Fruit fly (Drosophila melanogaster) whole organism, adult: Measurements from ENCODE around the gene saturn.
A peak's percentile ranks its signal among the peaks of the same experiment; 100 is the strongest.

Experiments used
- CG11617 ChIP-seq: fragments of 200-800 bp; sonication (Bioruptor generic); optimal IDR thresholded peaks from 2 replicates; lab custom pipeline; 2017; ENCODE audit warnings: mild to moderate bottlenecking, missing biosample characterization, missing genetic modification reagents, missing genetic modification characterization
- CG14711 ChIP-seq: fragments of 200-800 bp; sonication (Bioruptor generic); optimal IDR thresholded peaks from 2 replicates; lab custom pipeline; 2018; ENCODE audit warnings: missing biosample characterization, mild to moderate bottlenecking, missing genetic modification characterization, moderate library complexity
- CG7045 ChIP-seq: fragments of 200-800 bp; sonication (Bioruptor generic); optimal IDR thresholded peaks from 2 replicates; lab custom pipeline; 2017; ENCODE audit warnings: missing biosample characterization, mild to moderate bottlenecking, missing genetic modification characterization
- CG7101 ChIP-seq: fragments of 200-800 bp; sonication (Bioruptor generic); optimal IDR thresholded peaks from 2 replicates; lab custom pipeline; 2018; ENCODE audit warnings: missing biosample characterization, mild to moderate bottlenecking, missing genetic modification characterization, moderate library complexity
- Clk ChIP-seq: fragments of 200-800 bp; sonication (Bioruptor generic); optimal IDR thresholded peaks from 2 replicates; lab custom pipeline; 2017; ENCODE audit warnings: missing biosample characterization, missing genetic modification characterization
- Crg-1 ChIP-seq: fragments of 200-800 bp; sonication (Bioruptor generic); optimal IDR thresholded peaks from 2 replicates; lab custom pipeline; 2016; ENCODE audit warnings: missing biosample characterization, missing genetic modification characterization
- kay ChIP-seq: fragments of 200-800 bp; sonication (Bioruptor generic); peaks from one replicate; lab custom pipeline; 2016; ENCODE audit warnings: missing biosample characterization, missing genetic modification characterization, borderline replicate concordance
- tj ChIP-seq: fragments of 200-800 bp; sonication (Bioruptor generic); optimal IDR thresholded peaks from 3 replicates; lab custom pipeline; 2017; ENCODE audit warnings: missing biosample characterization, mild to moderate bottlenecking, missing genetic modification characterization, moderate library complexity
- toe ChIP-seq: fragments of 200-800 bp; sonication (Bioruptor generic); optimal IDR thresholded peaks from 2 replicates; lab custom pipeline; 2016; ENCODE audit warnings: missing biosample characterization, missing genetic modification characterization

- TF ChIP-seq CG11617 = peak; percentile 56
- TF ChIP-seq Crg-1 (GFP tag; lab: Kevin White, UChicago) = no peak
- TF ChIP-seq CG14711 (tag; lab: Kevin White, UChicago) = no peak
- TF ChIP-seq CG7101 (tag; lab: Kevin White, UChicago) = peak; percentile 33
- peak; percentile 50 for TF ChIP-seq tj (GFP tag; lab: Kevin White, UChicago)
- no peak for TF ChIP-seq CG7045
- no peak for TF ChIP-seq Clk (GFP tag; lab: Kevin White, UChicago)
- TF ChIP-seq toe (GFP tag; lab: Kevin White, UChicago) = peak; percentile 32
- no peak for TF ChIP-seq kay (GFP tag; lab: Kevin White, UChicago)
Observed at dm6 chr3L:14190625-14191475, 12.3 kb upstream of the saturn start, which contains the start of gene nuf.
